Worm (Caenorhabditis elegans) whole organism, L4 larva: ENCODE results near the gene gpa-1.

Experiments
- D1046.2 ChIP-seq: fragments of 200-800 bp; sonication (Bioruptor generic); IDR thresholded peaks from 2 replicates; pipeline ENCODE4 v1.3.6; 2022; ENCODE audit warnings: missing genetic modification characterization, missing compliant biosample characterization
- F49E8.2 ChIP-seq: sonication (generic microtip); optimal IDR thresholded peaks from 2 replicates; lab custom pipeline; 2016; ENCODE audit warnings: missing compliant biosample characterization, mild to moderate bottlenecking, missing genetic modification characterization, borderline replicate concordance
- T26A8.4 ChIP-seq: fragments of 200-800 bp; sonication (Bioruptor generic); IDR thresholded peaks from 2 replicates; pipeline ENCODE4 v1.3.6; 2022; ENCODE audit warnings: missing genetic modification characterization, missing compliant biosample characterization
- Y5F2A.4 ChIP-seq: fragments of 200-800 bp; sonication (Bioruptor generic); optimal IDR thresholded peaks from 2 replicates; lab custom pipeline; 2018; ENCODE audit warnings: mild to moderate bottlenecking, missing genetic modification characterization, missing compliant biosample characterization
- aha-1 ChIP-seq: fragments of 150-350 bp; peaks from one replicate; lab custom pipeline; 2014; ENCODE audit warnings: missing biosample characterization, missing genetic modification characterization
- arid-1 ChIP-seq: fragments of 200-800 bp; sonication (Bioruptor generic); conservative IDR thresholded peaks from 2 replicates; pipeline ENCODE4 v1.3.6; 2022; ENCODE audit warnings: missing genetic modification reagents, missing genetic modification characterization, missing compliant biosample characterization
- ceh-62 ChIP-seq: sonication (generic microtip); optimal IDR thresholded peaks from 2 replicates; lab custom pipeline; 2017; ENCODE audit warnings: missing biosample characterization, missing genetic modification characterization
- cey-2 ChIP-seq: sonication (generic microtip); optimal IDR thresholded peaks from 3 replicates; lab custom pipeline; 2017; ENCODE audit warnings: missing genetic modification characterization, mild to moderate bottlenecking, missing compliant biosample characterization, antibody characterized with exemption, borderline replicate concordance; ENCODE audit not compliant: insufficient read depth
- ctbp-1 ChIP-seq: fragments of 200-800 bp; sonication (Bioruptor generic); IDR thresholded peaks from 2 replicates; pipeline ENCODE4 v1.3.6; 2022; ENCODE audit warnings: missing genetic modification reagents, missing genetic modification characterization, missing compliant biosample characterization
- daf-8 ChIP-seq: fragments of 200-800 bp; sonication (Bioruptor generic); IDR thresholded peaks from 2 replicates; pipeline ENCODE4 v1.3.6; 2022; ENCODE audit warnings: missing genetic modification characterization, missing compliant biosample characterization
- dmd-8 ChIP-seq: fragments of 200-800 bp; sonication (Bioruptor generic); IDR thresholded peaks from 2 replicates; pipeline ENCODE4 v1.3.6; 2022; ENCODE audit warnings: missing genetic modification characterization, missing compliant biosample characterization
- dmd-9 ChIP-seq: fragments of 200-800 bp; sonication (Bioruptor generic); IDR thresholded peaks from 2 replicates; pipeline ENCODE4 v1.3.6; 2022; ENCODE audit warnings: missing genetic modification reagents, missing genetic modification characterization, missing compliant biosample characterization
- dve-1 ChIP-seq: sonication (generic microtip); optimal IDR thresholded peaks from 2 replicates; lab custom pipeline; 2017; ENCODE audit warnings: antibody characterized with exemption, mild to moderate bottlenecking, missing genetic modification characterization, missing compliant biosample characterization; ENCODE audit not compliant: insufficient read depth
- fkh-10 ChIP-seq: fragments of 150-350 bp; optimal IDR thresholded peaks from 2 replicates; lab custom pipeline; 2014; ENCODE audit warnings: missing biosample characterization, missing genetic modification reagents, missing genetic modification characterization
- gei-8 ChIP-seq: fragments of 200-800 bp; sonication (Bioruptor generic); optimal IDR thresholded peaks from 2 replicates; lab custom pipeline; 2018; ENCODE audit warnings: mild to moderate bottlenecking, missing genetic modification characterization, missing compliant biosample characterization
- jun-1 ChIP-seq: fragments of 150-350 bp; optimal IDR thresholded peaks from 2 replicates; lab custom pipeline; 2014; ENCODE audit warnings: missing biosample characterization, missing genetic modification reagents, missing genetic modification characterization
- lin-1 ChIP-seq: fragments of 200-800 bp; sonication (Bioruptor generic); IDR thresholded peaks from 2 replicates; pipeline ENCODE4 v1.3.6; 2022; ENCODE audit warnings: missing genetic modification reagents, missing genetic modification characterization, missing compliant biosample characterization
- lin-13 ChIP-seq: fragments of 150-350 bp; optimal IDR thresholded peaks from 2 replicates; lab custom pipeline; 2014; ENCODE audit warnings: missing biosample characterization, missing genetic modification reagents, missing genetic modification characterization
- lin-15B ChIP-seq: fragments of 150-350 bp; sonication (generic microtip); optimal IDR thresholded peaks from 3 replicates; lab custom pipeline; 2014; ENCODE audit warnings: missing biosample characterization, missing genetic modification characterization
- lin-38 ChIP-seq: fragments of 200-800 bp; sonication (Bioruptor generic); IDR thresholded peaks from 2 replicates; pipeline ENCODE4 v1.3.6; 2022; ENCODE audit warnings: missing genetic modification reagents, missing genetic modification characterization, missing compliant biosample characterization
- lir-3 ChIP-seq: sonication (generic microtip); optimal IDR thresholded peaks from 2 replicates; lab custom pipeline; 2016; ENCODE audit warnings: mild to moderate bottlenecking, missing genetic modification characterization, missing compliant biosample characterization
- lsy-2 ChIP-seq, 2 experiments: fragments of 150-350 bp in 1 of 2; sonication (generic microtip) in 1 of 2; optimal IDR thresholded peaks; 2 replicates each; lab custom pipeline; 2014 to 2017; ENCODE audit warnings: missing biosample characterization in 2 of 2, missing genetic modification characterization in 2 of 2
- mdt-29 ChIP-seq: fragments of 200-800 bp; sonication (Bioruptor generic); IDR thresholded peaks from 2 replicates; pipeline ENCODE4 v1.3.6; 2022; ENCODE audit warnings: missing genetic modification reagents, missing genetic modification characterization, missing compliant biosample characterization
- nhr-102 ChIP-seq: sonication (generic microtip); optimal IDR thresholded peaks from 2 replicates; lab custom pipeline; 2016; ENCODE audit warnings: mild to moderate bottlenecking, missing genetic modification characterization, moderate library complexity, missing compliant biosample characterization
- nhr-11 ChIP-seq: fragments of 150-350 bp; optimal IDR thresholded peaks from 2 replicates; lab custom pipeline; 2014; ENCODE audit warnings: missing biosample characterization, missing genetic modification characterization
- nhr-111 ChIP-seq: fragments of 200-800 bp; sonication (Bioruptor generic); optimal IDR thresholded peaks from 2 replicates; lab custom pipeline; 2018; ENCODE audit warnings: mild to moderate bottlenecking, missing genetic modification characterization, missing compliant biosample characterization
- nhr-28 ChIP-seq: fragments of 150-350 bp; optimal IDR thresholded peaks from 2 replicates; lab custom pipeline; 2014; ENCODE audit warnings: missing biosample characterization, missing genetic modification characterization
- nhr-6 ChIP-seq: fragments of 150-350 bp; optimal IDR thresholded peaks from 2 replicates; lab custom pipeline; 2014; ENCODE audit warnings: missing biosample characterization, missing genetic modification characterization
- nhr-77 ChIP-seq: fragments of 150-350 bp; optimal IDR thresholded peaks from 2 replicates; lab custom pipeline; 2014; ENCODE audit warnings: missing biosample characterization, missing genetic modification characterization
- php-3 ChIP-seq: fragments of 200-800 bp; sonication (Bioruptor generic); IDR thresholded peaks from 2 replicates; pipeline ENCODE4 v1.3.6; 2022; ENCODE audit warnings: missing genetic modification reagents, missing genetic modification characterization, missing compliant biosample characterization
- rbr-2 ChIP-seq: sonication (generic microtip); optimal IDR thresholded peaks from 2 replicates; lab custom pipeline; 2016; ENCODE audit warnings: missing genotype, missing genetic modification characterization, missing compliant biosample characterization
- snpc-1.2 ChIP-seq: fragments of 200-800 bp; sonication (Bioruptor generic); IDR thresholded peaks from 2 replicates; pipeline ENCODE4 v1.3.6; 2022; ENCODE audit warnings: missing genetic modification reagents, missing genetic modification characterization, missing compliant biosample characterization
- snpc-4 ChIP-seq: fragments of 150-350 bp; optimal IDR thresholded peaks from 2 replicates; lab custom pipeline; 2014; ENCODE audit warnings: missing biosample characterization, missing genetic modification characterization
- spr-1 ChIP-seq: sonication (generic microtip); optimal IDR thresholded peaks from 2 replicates; lab custom pipeline; 2016; ENCODE audit warnings: mild to moderate bottlenecking, missing genetic modification characterization, missing compliant biosample characterization
- tag-97 ChIP-seq: fragments of 200-800 bp; sonication (Bioruptor generic); IDR thresholded peaks from 2 replicates; pipeline ENCODE4 v1.3.6; 2022; ENCODE audit warnings: missing genetic modification characterization, missing compliant biosample characterization
- unc-130 ChIP-seq: sonication (generic microtip); optimal IDR thresholded peaks from 2 replicates; lab custom pipeline; 2016; ENCODE audit warnings: missing genetic modification reagents, missing genetic modification characterization, missing compliant biosample characterization
- unc-62 ChIP-seq, 3 experiments: fragments of 150-350 bp in 1 of 3; sonication (generic microtip); optimal IDR thresholded peaks in 2 of 3; peaks in 1 of 3; 1 replicate in 1 of 3; 2 replicates in 2 of 3; lab custom pipeline; 2014 to 2017; ENCODE audit warnings: missing biosample characterization in 3 of 3, missing genetic modification characterization in 3 of 3, missing genetic modification reagents in 3 of 3, missing genotype in 1 of 3
- zag-1 ChIP-seq: fragments of 150-350 bp; optimal IDR thresholded peaks from 2 replicates; lab custom pipeline; 2014; ENCODE audit warnings: missing biosample characterization, missing genetic modification characterization
- zip-2 ChIP-seq: fragments of 150-350 bp; optimal IDR thresholded peaks from 2 replicates; lab custom pipeline; 2014; ENCODE audit warnings: missing biosample characterization, missing genetic modification characterization
- ztf-11 ChIP-seq: fragments of 150-350 bp; optimal IDR thresholded peaks from 2 replicates; lab custom pipeline; 2014; ENCODE audit warnings: missing biosample characterization, missing genetic modification characterization
- ztf-7 ChIP-seq: fragments of 150-350 bp; optimal IDR thresholded peaks from 2 replicates; lab custom pipeline; 2014; ENCODE audit warnings: missing biosample characterization, missing genetic modification characterization

The gpa-1 gene

DNA sequence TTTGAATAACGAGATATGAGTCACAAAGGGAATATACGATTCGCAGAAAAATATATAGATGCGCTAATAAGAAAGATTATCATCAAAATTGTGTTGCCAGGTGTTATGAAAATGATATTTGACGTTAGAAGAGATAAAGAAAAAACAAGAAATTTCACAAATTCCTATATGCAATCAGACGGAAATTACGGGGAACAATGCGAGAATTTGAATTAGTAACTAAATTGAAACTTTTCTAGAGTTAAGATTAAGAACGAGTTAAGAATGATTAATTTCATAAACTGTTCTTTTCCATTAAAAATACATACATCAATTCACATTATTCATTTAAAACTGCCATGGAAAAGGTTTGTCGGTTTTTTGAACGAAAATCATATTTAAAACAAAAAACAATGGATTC, 18.6 kb upstream of the gpa-1 start, which contains the start of gene clc-6 (continued):
- TF ChIP-seq D1046.2 (GFP tag; lab: Robert Waterston, UW) (no peak), ceh-62 (tag; lab: Kevin White, UChicago) (no peak), jun-1 (tag; lab: Kevin White, UChicago) (no peak)

ce11 chrV:11190983-11191382, 13.5 kb upstream of the gpa-1 start, which contains the start of gene lgc-49:
TSS of gene lgc-49 (plus strand) at chrV:11191283.
- TF ChIP-seq unc-130 (GFP tag; lab: Kevin White, UChicago) (no peak), nhr-111 (GFP tag; lab: Kevin White, UChicago) (no peak), gei-8 (GFP tag; lab: Kevin White, UChicago) (no peak), F49E8.2 (no peak), ztf-11 (tag; lab: Kevin White, UChicago) (no peak), lin-13 (GFP tag; lab: Kevin White, UChicago) (no peak), Y5F2A.4 (GFP tag; lab: Kevin White, UChicago) (no peak), nhr-11 (tag; lab: Kevin White, UChicago) (no peak), rbr-2 (tag; lab: Kevin White, UChicago) (no peak), zip-2 (tag; lab: Kevin White, UChicago) (no peak), mdt-29 (no peak), zag-1 (tag; lab: Kevin White, UChicago) (no peak)
- TF ChIP-seq, all 104 proteins: peak for 0

ce11 chrV:11182925-11183324, 5.4 kb upstream of the gpa-1 start, which contains the start of gene cnc-10:
TSS of gene cnc-10 (plus strand) at chrV:11183225.
- no peak for TF ChIP-seq lsy-2 (tag; optimal IDR thresholded peaks at IDR 0.05; lab: Kevin White, UChicago)
- no peak for TF ChIP-seq nhr-28 (tag; lab: Kevin White, UChicago)
- no peak for TF ChIP-seq nhr-111 (GFP tag; lab: Kevin White, UChicago)
- TF ChIP-seq arid-1 (GFP tag; lab: Robert Waterston, UW) = no peak
- TF ChIP-seq dmd-8 (GFP tag; lab: Robert Waterston, UW) = no peak
- TF ChIP-seq ctbp-1 (GFP tag; lab: Robert Waterston, UW) = no peak
- TF ChIP-seq rbr-2 (tag; lab: Kevin White, UChicago) = no peak
- TF ChIP-seq aha-1 = no peak
- no peak for TF ChIP-seq nhr-77 (tag; lab: Kevin White, UChicago)
- TF ChIP-seq nhr-102 (tag; lab: Kevin White, UChicago) = no peak
- no peak for TF ChIP-seq spr-1
- TF ChIP-seq ztf-7 = no peak
- no peak for TF ChIP-seq snpc-1.2 (GFP tag; lab: Robert Waterston, UW)
- TF ChIP-seq tag-97 (GFP tag; lab: Robert Waterston, UW) = no peak

DNA sequence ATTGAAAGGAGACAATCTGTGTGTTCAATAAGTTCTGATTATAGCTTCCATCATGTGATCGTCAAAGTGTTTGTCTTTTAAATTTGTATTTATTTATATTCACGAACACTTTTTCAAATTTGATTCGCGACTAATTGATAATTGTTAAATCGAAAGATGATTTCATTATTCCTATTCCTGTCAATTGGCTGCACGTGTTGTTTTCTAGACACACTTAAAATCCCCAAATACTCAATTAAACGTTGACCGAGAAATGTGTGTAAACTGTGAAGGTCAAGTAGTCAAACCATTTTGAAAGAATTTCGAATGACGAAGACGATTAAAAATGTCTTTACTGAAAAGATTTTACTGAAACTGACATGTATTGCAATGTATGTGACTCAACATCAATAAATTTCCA, 3.5 kb upstream of the gpa-1 start:
- TF ChIP-seq zag-1 (tag; lab: Kevin White, UChicago) (no peak), lin-1 (GFP tag; lab: Robert Waterston, UW) (no peak), dmd-9 (no peak), lin-15B (tag; lab: Kevin White, UChicago) (no peak), lin-38 (GFP tag; lab: Robert Waterston, UW) (no peak), gei-8 (GFP tag; lab: Kevin White, UChicago) (no peak), dve-1 (tag; lab: Kevin White, UChicago) (no peak), aha-1 (no peak), nhr-6 (no peak), snpc-4 (tag; lab: Kevin White, UChicago) (no peak), jun-1 (tag; lab: Kevin White, UChicago) (no peak), daf-8 (no peak), php-3 (GFP tag; lab: Robert Waterston, UW) (no peak), unc-62 (GFP tag; optimal IDR thresholded peaks at IDR 0.05 in 1 of 2; lab: Kevin White, UChicago) (no peak), unc-62 (tag; optimal IDR thresholded peaks at IDR 0.05; lab: Kevin White, UChicago) (no peak), cey-2 (tag; lab: Kevin White, UChicago) (no peak), T26A8.4 (GFP tag; lab: Robert Waterston, UW) (no peak), lir-3 (tag; lab: Kevin White, UChicago) (no peak), fkh-10 (no peak)
